Fruit fly (Drosophila melanogaster) whole organism, pupa: ENCODE data around the gene CG5592.

Source experiments
- CG10348 ChIP-seq: fragments of 200-800 bp; sonication (Bioruptor generic); IDR thresholded peaks from 2 replicates; pipeline ENCODE4 v1.3.6; 2022; ENCODE audit warnings: missing biosample characterization, missing genetic modification characterization
- CG13204 ChIP-seq: fragments of 200-800 bp; sonication (Bioruptor generic); optimal IDR thresholded peaks from 2 replicates; lab custom pipeline; 2018; ENCODE audit warnings: missing biosample characterization, mild to moderate bottlenecking, missing genetic modification characterization, moderate library complexity
- CG15710 ChIP-seq: fragments of 200-800 bp; sonication (Bioruptor generic); optimal IDR thresholded peaks from 2 replicates; lab custom pipeline; 2018; ENCODE audit warnings: missing biosample characterization, mild to moderate bottlenecking, missing genetic modification characterization, moderate library complexity
- CG8159 ChIP-seq: fragments of 200-800 bp; sonication (Bioruptor generic); optimal IDR thresholded peaks from 3 replicates; lab custom pipeline; 2018; ENCODE audit warnings: missing biosample characterization, mild to moderate bottlenecking, missing genetic modification characterization, moderate library complexity
- CG9948 ChIP-seq: fragments of 200-800 bp; sonication (Bioruptor generic); optimal IDR thresholded peaks from 2 replicates; lab custom pipeline; 2018; ENCODE audit warnings: missing biosample characterization, mild to moderate bottlenecking, missing genetic modification characterization, moderate library complexity
- EcR ChIP-seq: fragments of 200-800 bp; sonication (Bioruptor generic); optimal IDR thresholded peaks from 3 replicates; lab custom pipeline; 2019; ENCODE audit warnings: missing biosample characterization, missing genetic modification characterization, mild to moderate bottlenecking, moderate library complexity, missing genetic modification reagents
- Ets98B ChIP-seq: fragments of 200-800 bp; sonication (Bioruptor generic); IDR thresholded peaks from 2 replicates; pipeline ENCODE4 v1.3.6; 2022; ENCODE audit warnings: missing biosample characterization, missing genetic modification characterization

- no peak for TF ChIP-seq Ets98B
- TF ChIP-seq CG13204 (GFP tag; lab: Kevin White, UChicago), result peak; percentile 31
- no peak for TF ChIP-seq CG15710
- no peak for TF ChIP-seq EcR
- no peak for TF ChIP-seq CG9948 (tag; lab: Kevin White, UChicago)
- no peak for TF ChIP-seq CG10348
- TF ChIP-seq CG8159 (tag; lab: Kevin White, UChicago), result no peak
These were observed 48.5 kb upstream of the CG5592 start for dm6 chr3L:5848929-5849328.
